Fruit fly (Drosophila melanogaster) whole organism, embryonic: ENCODE data around the gene Rgl.

Experiments
- Abd-B ChIP-seq: fragments of 200-800 bp; sonication (Bioruptor generic); optimal IDR thresholded peaks from 2 replicates; lab custom pipeline; 2018; ENCODE audit warnings: missing biosample characterization, mild to moderate bottlenecking, missing genetic modification characterization, moderate library complexity
- Adf1 ChIP-seq: fragments of 200-800 bp; sonication (Bioruptor generic); IDR thresholded peaks from 2 replicates; pipeline ENCODE4 v1.3.6; 2022; ENCODE audit warnings: missing biosample characterization, missing genetic modification characterization
- CG10209 ChIP-seq: fragments of 200-800 bp; sonication (Bioruptor generic); optimal IDR thresholded peaks from 3 replicates; lab custom pipeline; 2017; ENCODE audit warnings: missing biosample characterization, mild to moderate bottlenecking, missing genetic modification characterization, missing genetic modification reagents
- CG10565 ChIP-seq: fragments of 200-800 bp; sonication (Bioruptor generic); optimal IDR thresholded peaks from 3 replicates; lab custom pipeline; 2016; ENCODE audit warnings: missing biosample characterization, mild to moderate bottlenecking, missing genetic modification characterization
- CG12942 ChIP-seq: fragments of 200-800 bp; sonication (Bioruptor generic); optimal IDR thresholded peaks from 3 replicates; lab custom pipeline; 2016; ENCODE audit warnings: missing biosample characterization, missing genetic modification characterization
- CG13424 ChIP-seq: fragments of 200-800 bp; sonication (Bioruptor generic); optimal IDR thresholded peaks from 2 replicates; lab custom pipeline; 2019; ENCODE audit warnings: missing biosample characterization, mild to moderate bottlenecking, missing genetic modification characterization, moderate library complexity
- CG14014 ChIP-seq: fragments of 200-800 bp; sonication (Bioruptor generic); IDR thresholded peaks from 2 replicates; pipeline ENCODE4 v1.3.6; 2022; ENCODE audit warnings: missing biosample characterization, missing genetic modification characterization
- CG1647 ChIP-seq: fragments of 200-800 bp; sonication (Bioruptor generic); optimal IDR thresholded peaks from 3 replicates; lab custom pipeline; 2016; ENCODE audit warnings: missing biosample characterization, missing genetic modification characterization
- CG17568 ChIP-seq: fragments of 200-800 bp; sonication (Bioruptor generic); optimal IDR thresholded peaks from 2 replicates; lab custom pipeline; 2018; ENCODE audit warnings: missing biosample characterization, mild to moderate bottlenecking, missing genetic modification characterization, moderate library complexity
- CG2129 ChIP-seq: fragments of 200-800 bp; sonication (Bioruptor generic); IDR thresholded peaks from 2 replicates; pipeline ENCODE4 v1.3.6; 2022; ENCODE audit warnings: missing biosample characterization, missing genetic modification characterization; ENCODE audit not compliant: partially characterized antibody
- CG2678 ChIP-seq: fragments of 200-800 bp; sonication (Bioruptor generic); optimal IDR thresholded peaks from 3 replicates; lab custom pipeline; 2019; ENCODE audit warnings: missing biosample characterization, mild to moderate bottlenecking, missing genetic modification characterization, moderate library complexity
- CG4282 ChIP-seq: fragments of 200-800 bp; sonication (Bioruptor generic); optimal IDR thresholded peaks from 2 replicates; lab custom pipeline; 2016; ENCODE audit warnings: missing biosample characterization, missing genetic modification characterization
- CG4360 ChIP-seq: fragments of 200-800 bp; sonication (Bioruptor generic); IDR thresholded peaks from 2 replicates; pipeline ENCODE4 v1.3.6; 2022; ENCODE audit warnings: missing biosample characterization, missing genetic modification characterization
- CG4424 ChIP-seq: fragments of 200-800 bp; sonication (Bioruptor generic); optimal IDR thresholded peaks from 3 replicates; lab custom pipeline; 2016; ENCODE audit warnings: missing biosample characterization, missing genetic modification characterization
- CG4617 ChIP-seq: fragments of 200-800 bp; sonication (Bioruptor generic); optimal IDR thresholded peaks from 3 replicates; lab custom pipeline; 2016; ENCODE audit warnings: missing biosample characterization, missing genetic modification characterization, borderline replicate concordance
- CG4820 ChIP-seq: fragments of 200-800 bp; sonication (Bioruptor generic); optimal IDR thresholded peaks from 3 replicates; lab custom pipeline; 2016; ENCODE audit warnings: missing biosample characterization, missing genetic modification characterization
- CG6791 ChIP-seq: fragments of 200-800 bp; sonication (Bioruptor generic); IDR thresholded peaks from 3 replicates; pipeline ENCODE4 v1.3.6; 2022; ENCODE audit warnings: missing biosample characterization, missing genetic modification characterization; ENCODE audit not compliant: partially characterized antibody
- CG8944 ChIP-seq: fragments of 200-800 bp; sonication (Bioruptor generic); optimal IDR thresholded peaks from 3 replicates; lab custom pipeline; 2016; ENCODE audit warnings: missing biosample characterization, missing genetic modification characterization
- CrebB ChIP-seq: fragments of 200-800 bp; sonication (Bioruptor generic); optimal IDR thresholded peaks from 3 replicates; lab custom pipeline; 2018; ENCODE audit warnings: missing biosample characterization, mild to moderate bottlenecking, missing genetic modification characterization
- D19B ChIP-seq: fragments of 200-800 bp; sonication (Bioruptor generic); optimal IDR thresholded peaks from 2 replicates; lab custom pipeline; 2017; ENCODE audit warnings: missing biosample characterization, mild to moderate bottlenecking, missing genetic modification characterization
- Dek ChIP-seq: fragments of 200-800 bp; sonication (Bioruptor generic); optimal IDR thresholded peaks from 3 replicates; lab custom pipeline; 2019; ENCODE audit warnings: missing biosample characterization, mild to moderate bottlenecking, missing genetic modification characterization, moderate library complexity
- Dip2 ChIP-seq: fragments of 200-800 bp; sonication (Bioruptor generic); IDR thresholded peaks from 2 replicates; pipeline ENCODE4 v1.3.6; 2022; ENCODE audit warnings: missing biosample characterization, missing genetic modification characterization
- E2f2 ChIP-seq: fragments of 200-800 bp; sonication (Bioruptor generic); IDR thresholded peaks from 2 replicates; pipeline ENCODE4 v1.3.6; 2022; ENCODE audit warnings: missing biosample characterization, missing genetic modification characterization
- Fer1 ChIP-seq: fragments of 200-800 bp; sonication (Bioruptor generic); optimal IDR thresholded peaks from 2 replicates; lab custom pipeline; 2017; ENCODE audit warnings: missing biosample characterization, mild to moderate bottlenecking, missing genetic modification characterization
- Hmx ChIP-seq: fragments of 200-800 bp; sonication (Bioruptor generic); optimal IDR thresholded peaks from 2 replicates; lab custom pipeline; 2016; ENCODE audit warnings: missing biosample characterization, missing genetic modification characterization
- Med ChIP-seq: fragments of 200-800 bp; sonication (Bioruptor generic); peaks from one replicate; lab custom pipeline; 2016; ENCODE audit warnings: missing biosample characterization, missing genetic modification characterization, mild to moderate bottlenecking, inconsistent platforms, moderate library complexity
- Nf-YB ChIP-seq: fragments of 200-800 bp; sonication (Bioruptor generic); optimal IDR thresholded peaks from 3 replicates; lab custom pipeline; 2019; ENCODE audit warnings: missing biosample characterization, mild to moderate bottlenecking, missing genetic modification characterization, moderate library complexity
- NfI ChIP-seq: fragments of 200-800 bp; sonication (Bioruptor generic); optimal IDR thresholded peaks from 3 replicates; lab custom pipeline; 2018; ENCODE audit warnings: missing biosample characterization, mild to moderate bottlenecking, missing genetic modification characterization, moderate library complexity
- Vsx1 ChIP-seq: fragments of 200-800 bp; sonication (Bioruptor generic); optimal IDR thresholded peaks from 2 replicates; lab custom pipeline; 2017; ENCODE audit warnings: missing biosample characterization, mild to moderate bottlenecking, missing genetic modification characterization, missing genetic modification reagents
- ap ChIP-seq: fragments of 200-800 bp; sonication (Bioruptor generic); IDR thresholded peaks from 2 replicates; pipeline ENCODE4 v1.3.6; 2022; ENCODE audit warnings: missing biosample characterization, missing genetic modification characterization
- br ChIP-seq: fragments of >200 bp; optimal IDR thresholded peaks from 2 replicates; lab custom pipeline; 2017
- cas ChIP-seq: fragments of 200-800 bp; sonication (Bioruptor generic); IDR thresholded peaks from 2 replicates; pipeline ENCODE4 v1.3.6; 2022; ENCODE audit warnings: missing biosample characterization, missing genetic modification characterization
- chif ChIP-seq, 2 experiments: fragments of 200-800 bp; sonication (Bioruptor generic); optimal IDR thresholded peaks; 3 replicates each; lab custom pipeline; 2016; ENCODE audit warnings: missing biosample characterization in 2 of 2, missing genetic modification characterization in 2 of 2
- chm ChIP-seq: fragments of 200-800 bp; sonication (Bioruptor generic); IDR thresholded peaks from 2 replicates; pipeline ENCODE4 v1.3.6; 2022; ENCODE audit warnings: missing biosample characterization, missing genetic modification characterization
- corto ChIP-seq: fragments of 200-800 bp; sonication (Bioruptor generic); optimal IDR thresholded peaks from 2 replicates; lab custom pipeline; 2016; ENCODE audit warnings: missing biosample characterization, mild to moderate bottlenecking, missing genetic modification characterization, moderate library complexity
- en ChIP-seq: fragments of 200-800 bp; sonication (Bioruptor generic); optimal IDR thresholded peaks from 2 replicates; lab custom pipeline; 2016; ENCODE audit warnings: missing biosample characterization, missing genetic modification characterization
- fd3F ChIP-seq: fragments of 200-800 bp; sonication (Bioruptor generic); optimal IDR thresholded peaks from 2 replicates; lab custom pipeline; 2018; ENCODE audit warnings: missing biosample characterization, mild to moderate bottlenecking, missing genetic modification characterization, moderate library complexity
- gcm ChIP-seq: fragments of 200-800 bp; sonication (Bioruptor generic); optimal IDR thresholded peaks from 2 replicates; lab custom pipeline; 2019; ENCODE audit warnings: missing biosample characterization, mild to moderate bottlenecking, missing genetic modification characterization, moderate library complexity
- her ChIP-seq: fragments of 200-800 bp; sonication (Bioruptor generic); optimal IDR thresholded peaks from 2 replicates; lab custom pipeline; 2016; ENCODE audit warnings: missing biosample characterization, missing genetic modification characterization
- hth ChIP-seq: fragments of >200 bp; optimal IDR thresholded peaks from 2 replicates; lab custom pipeline; 2017; ENCODE audit warnings: inconsistent platforms
- jumu ChIP-seq: fragments of 200-800 bp; sonication (Bioruptor generic); optimal IDR thresholded peaks from 3 replicates; lab custom pipeline; 2016; ENCODE audit warnings: missing biosample characterization, missing genetic modification characterization
- klu ChIP-seq: fragments of 200-800 bp; sonication (Bioruptor generic); IDR thresholded peaks from 2 replicates; pipeline ENCODE4 v1.3.6; 2022; ENCODE audit warnings: missing biosample characterization, missing genetic modification characterization
- luna ChIP-seq: fragments of 200-800 bp; sonication (Bioruptor generic); optimal IDR thresholded peaks from 2 replicates; lab custom pipeline; 2016; ENCODE audit warnings: missing biosample characterization, missing genetic modification characterization
- org-1 ChIP-seq: fragments of 200-800 bp; sonication (Bioruptor generic); optimal IDR thresholded peaks from 2 replicates; lab custom pipeline; 2017; ENCODE audit warnings: missing biosample characterization, missing genetic modification characterization
- p53 ChIP-seq: fragments of 200-800 bp; sonication (Bioruptor generic); optimal IDR thresholded peaks from 2 replicates; lab custom pipeline; 2016; ENCODE audit warnings: missing biosample characterization, missing genetic modification characterization
- slp2 ChIP-seq: fragments of 200-800 bp; sonication (Bioruptor generic); optimal IDR thresholded peaks from 2 replicates; lab custom pipeline; 2016; ENCODE audit warnings: missing biosample characterization, missing genetic modification characterization
- tll ChIP-seq, 2 experiments: fragments of 200-800 bp in 1 of 2; fragments of >200 bp in 1 of 2; sonication (Bioruptor generic) in 1 of 2; optimal IDR thresholded peaks; 2 replicates each; lab custom pipeline; 2017 to 2019; ENCODE audit warnings: missing biosample characterization in 2 of 2, missing genetic modification characterization in 2 of 2, mild to moderate bottlenecking in 1 of 2, moderate library complexity in 1 of 2
- unpg ChIP-seq: fragments of 200-800 bp; sonication (Bioruptor generic); optimal IDR thresholded peaks from 3 replicates; lab custom pipeline; 2018; ENCODE audit warnings: missing biosample characterization, mild to moderate bottlenecking, missing genetic modification characterization, moderate library complexity
- vvl ChIP-seq: fragments of 200-800 bp; sonication (Bioruptor generic); IDR thresholded peaks from 2 replicates; pipeline ENCODE4 v1.3.6; 2022; ENCODE audit warnings: missing biosample characterization, missing genetic modification characterization
- wdn ChIP-seq: fragments of 200-800 bp; sonication (Bioruptor generic); IDR thresholded peaks from 2 replicates; pipeline ENCODE4 v1.3.6; 2022; ENCODE audit warnings: missing biosample characterization, missing genetic modification characterization
- zf30C ChIP-seq: fragments of 200-800 bp; sonication (Bioruptor generic); optimal IDR thresholded peaks from 3 replicates; lab custom pipeline; 2018; ENCODE audit warnings: missing biosample characterization, mild to moderate bottlenecking, missing genetic modification characterization

Rgl gene

dm6 chr3L:13922023-13922652 is 3.0 kb downstream of the Rgl start (continued):
- TF ChIP-seq klu (GFP tag; lab: Robert Waterston, UW) (no peak), Vsx1 (GFP tag; lab: Kevin White, UChicago) (no peak), CG17568 (GFP tag; lab: Kevin White, UChicago) (no peak), D19B (GFP tag; lab: Kevin White, UChicago) (peak; percentile 14), CG14014 (GFP tag; lab: Robert Waterston, UW) (peak; percentile 27; the same call in 1 of the 2 replicates), wdn (GFP tag; lab: Robert Waterston, UW) (no peak), Abd-B (peak; percentile 1), Nf-YB (GFP tag; lab: Kevin White, UChicago) (no peak), hth (lab: Kevin White, UChicago) (no peak), CG10565 (GFP tag; lab: Kevin White, UChicago) (no peak), Dip2 (GFP tag; lab: Robert Waterston, UW) (no peak), Med (peak; percentile 85), CG4820 (GFP tag; lab: Kevin White, UChicago) (no peak), her (no peak), tll (GFP tag; optimal IDR thresholded peaks at IDR 0.05; lab: Kevin White, UChicago) (no peak), zf30C (no peak), CG4617 (GFP tag; lab: Kevin White, UChicago) (peak; percentile 23), NfI (GFP tag; lab: Kevin White, UChicago) (peak; percentile 48), gcm (GFP tag; lab: Kevin White, UChicago) (peak; percentile 11), Dek (tag; lab: Kevin White, UChicago) (peak; percentile 33), chm (GFP tag; lab: Robert Waterston, UW) (peak; percentile 37; the same call in 1 of the 2 replicates), en (GFP tag; lab: Kevin White, UChicago) (no peak), org-1 (no peak), luna (no peak), ap (GFP tag; lab: Robert Waterston, UW) (no peak), unpg (GFP tag; lab: Kevin White, UChicago) (peak; percentile 47), vvl (peak; percentile 25; the same call in 1 of the 2 replicates), Fer1 (peak; percentile 17), CG1647 (GFP tag; lab: Kevin White, UChicago) (no peak), CG2129 (GFP tag; lab: Robert Waterston, UW) (no peak), cas (GFP tag; lab: Robert Waterston, UW) (0 out of 2 replicates have a peak, but pooled peaks have one; percentile 7), CrebB (tag; lab: Kevin White, UChicago) (no peak), fd3F (GFP tag; lab: Kevin White, UChicago) (no peak), CG12942 (GFP tag; lab: Kevin White, UChicago) (no peak), CG10209 (GFP tag; lab: Kevin White, UChicago) (peak; percentile 24), chif (GFP tag; optimal IDR thresholded peaks at IDR 0.05; lab: Kevin White, UChicago) (peak; percentile 16 to 34), jumu (GFP tag; lab: Kevin White, UChicago) (peak; percentile 56), CG4282 (GFP tag; lab: Kevin White, UChicago) (peak; percentile 51), Adf1 (GFP tag; lab: Robert Waterston, UW) (no peak), p53 (GFP tag; lab: Kevin White, UChicago) (no peak), slp2 (GFP tag; lab: Kevin White, UChicago) (peak; percentile 23), CG4360 (GFP tag; lab: Robert Waterston, UW) (no peak), CG13424 (tag; lab: Kevin White, UChicago) (peak; percentile 42), br (no peak), corto (no peak), CG4424 (GFP tag; lab: Kevin White, UChicago) (peak; percentile 34), CG6791 (GFP tag; lab: Robert Waterston, UW) (no peak), CG8944 (GFP tag; lab: Kevin White, UChicago) (no peak), CG2678 (tag; lab: Kevin White, UChicago) (peak; percentile 53), Hmx (peak; percentile 7), E2f2 (GFP tag; lab: Robert Waterston, UW) (peak; percentile 74)
